Worm (Caenorhabditis elegans): Measurements from ENCODE around the gene Y22F5A.11.

Y22F5A.11 gene

ce11 chrV:10255005-10255472 is 20.4 kb downstream of the Y22F5A.11 start, which contains the start of gene rop-1:
rop-1 (minus strand) TSS chrV:10255055.
- no peak for TF ChIP-seq nhr-77 (tag; optimal IDR thresholded peaks at IDR 0.05)
- TF ChIP-seq nhr-28 (tag; optimal IDR thresholded peaks at IDR 0.05): no peak
- TF ChIP-seq pqm-1 (tag; optimal IDR thresholded peaks at IDR 0.05): peak; percentile 32
- TF ChIP-seq nfya-1 (tag; optimal IDR thresholded peaks at IDR 0.05; ENCODE audit: insufficient read depth): peak; percentile 7
- TF ChIP-seq nhr-12 (tag; optimal IDR thresholded peaks at IDR 0.05): no peak
- TF ChIP-seq nhr-25 (tag; optimal IDR thresholded peaks at IDR 0.05): no peak
- peak; percentile 62 for TF ChIP-seq pha-4 (tag; optimal IDR thresholded peaks at IDR 0.05)
- no peak for TF ChIP-seq elt-1 (tag; optimal IDR thresholded peaks at IDR 0.05)
- no peak for TF ChIP-seq ceh-82 (tag; optimal IDR thresholded peaks at IDR 0.05)
- TF ChIP-seq elt-2 (tag; optimal IDR thresholded peaks at IDR 0.05): peak; percentile 13
- no peak for TF ChIP-seq skn-1 (tag; optimal IDR thresholded peaks at IDR 0.05)

- TF ChIP-seq nhr-77 (tag; optimal IDR thresholded peaks at IDR 0.05): no peak
- peak; percentile 53 for TF ChIP-seq ama-1 (optimal IDR thresholded peaks at IDR 0.05)
- TF ChIP-seq jun-1 (tag; optimal IDR thresholded peaks at IDR 0.05): no peak
These were observed 22.8 kb downstream of the Y22F5A.11 start for ce11 chrV:10252682-10253081.

- TF ChIP-seq hmg-11 (tag; optimal IDR thresholded peaks at IDR 0.05) (no peak), pqm-1 (tag; optimal IDR thresholded peaks at IDR 0.05) (no peak), fkh-2 (tag; optimal IDR thresholded peaks at IDR 0.05) (no peak), elt-2 (tag; optimal IDR thresholded peaks at IDR 0.05) (no peak), elt-1 (tag; optimal IDR thresholded peaks at IDR 0.05) (no peak), aly-2 (tag; optimal IDR thresholded peaks at IDR 0.05) (no peak), nhr-12 (tag; optimal IDR thresholded peaks at IDR 0.05) (no peak), lin-39 (tag; optimal IDR thresholded peaks at IDR 0.05) (no peak), egl-27 (tag; optimal IDR thresholded peaks at IDR 0.05) (no peak), mdl-1 (tag; optimal IDR thresholded peaks at IDR 0.05) (no peak), mml-1 (tag; optimal IDR thresholded peaks at IDR 0.05) (no peak), unc-39 (tag; optimal IDR thresholded peaks at IDR 0.05) (no peak), jun-1 (tag; optimal IDR thresholded peaks at IDR 0.05) (no peak), R02D3.7 (tag; optimal IDR thresholded peaks at IDR 0.05) (no peak), egl-5 (tag; optimal IDR thresholded peaks at IDR 0.05) (no peak), unc-62 (GFP tag; optimal IDR thresholded peaks at IDR 0.05) (no peak), ceh-28 (tag; optimal IDR thresholded peaks at IDR 0.05) (no peak), tbx-2 (tag; optimal IDR thresholded peaks at IDR 0.05) (no peak)
These were observed 25.9 kb downstream of the Y22F5A.11 start for ce11 chrV:10249515-10249914.

- peak; percentile 77 for TF ChIP-seq pqm-1 (tag; optimal IDR thresholded peaks at IDR 0.05)
- peak; percentile 4 for TF ChIP-seq hmg-11 (tag; optimal IDR thresholded peaks at IDR 0.05)
- no peak for TF ChIP-seq unc-62 (GFP tag; optimal IDR thresholded peaks at IDR 0.05)
- no peak for TF ChIP-seq nhr-77 (tag; optimal IDR thresholded peaks at IDR 0.05)
- TF ChIP-seq elt-2 (tag; optimal IDR thresholded peaks at IDR 0.05): peak; percentile 17
- TF ChIP-seq pha-4 (tag; optimal IDR thresholded peaks at IDR 0.05): peak; percentile 1
These were observed 27.0 kb downstream of the Y22F5A.11 start, which contains the start of gene akt-1 for ce11 chrV:10248255-10248979. akt-1 (plus strand) TSS chrV:10248905.

- TF ChIP-seq unc-39 (tag; optimal IDR thresholded peaks at IDR 0.05) (no peak), lsy-12 (tag; optimal IDR thresholded peaks at IDR 0.05) (no peak), eor-1 (tag; optimal IDR thresholded peaks at IDR 0.05) (no peak), daf-12 (tag; optimal IDR thresholded peaks at IDR 0.05) (no peak), ztf-4 (tag; optimal IDR thresholded peaks at IDR 0.05) (no peak), ama-1 (optimal IDR thresholded peaks at IDR 0.05) (peak; percentile 75), pqm-1 (tag; optimal IDR thresholded peaks at IDR 0.05) (no peak), nhr-28 (tag; optimal IDR thresholded peaks at IDR 0.05) (no peak)
These were observed 27.7 kb downstream of the Y22F5A.11 start for ce11 chrV:10247673-10248239.

ce11 chrV:10246967-10247366 is 28.5 kb downstream of the Y22F5A.11 start:
- TF ChIP-seq ama-1 (optimal IDR thresholded peaks at IDR 0.05) (no peak), lin-39 (tag; optimal IDR thresholded peaks at IDR 0.05) (peak; percentile 13), tbx-2 (tag; optimal IDR thresholded peaks at IDR 0.05) (no peak), lin-15B (tag; optimal IDR thresholded peaks at IDR 0.05) (no peak), nhr-25 (tag; optimal IDR thresholded peaks at IDR 0.05) (no peak), egl-27 (tag; optimal IDR thresholded peaks at IDR 0.05) (no peak), nhr-67 (tag; optimal IDR thresholded peaks at IDR 0.05) (no peak), pha-4 (tag; optimal IDR thresholded peaks at IDR 0.05) (peak; percentile 67), nfya-1 (tag; optimal IDR thresholded peaks at IDR 0.05; ENCODE audit: insufficient read depth) (peak; percentile 41), skn-1 (tag; optimal IDR thresholded peaks at IDR 0.05) (no peak), nhr-43 (tag; optimal IDR thresholded peaks at IDR 0.05; ENCODE audit: poor library complexity, severe bottlenecking) (no peak), snpc-4 (tag; optimal IDR thresholded peaks at IDR 0.05) (peak; percentile 10), elt-2 (tag; optimal IDR thresholded peaks at IDR 0.05) (peak; percentile 19), ceh-82 (tag; optimal IDR thresholded peaks at IDR 0.05) (no peak), ceh-16 (tag; optimal IDR thresholded peaks at IDR 0.05) (no peak), nhr-77 (tag; optimal IDR thresholded peaks at IDR 0.05) (no peak), hmg-11 (tag; optimal IDR thresholded peaks at IDR 0.05) (peak; percentile 38), mml-1 (tag; optimal IDR thresholded peaks at IDR 0.05) (no peak), R02D3.7 (tag; optimal IDR thresholded peaks at IDR 0.05) (no peak), unc-39 (tag; optimal IDR thresholded peaks at IDR 0.05) (no peak)

Measured in whole organism, L3 larva.